Worm (Caenorhabditis elegans) whole organism, late embryonic: ENCODE results near the gene M03A1.8.

ENCODE experiments used
- F13H6.1 ChIP-seq: sonication (generic microtip); optimal IDR thresholded peaks from 2 replicates; lab custom pipeline; 2016; ENCODE audit warnings: missing genetic modification characterization, missing compliant biosample characterization
- K09A11.1 ChIP-seq: sonication (generic microtip); optimal IDR thresholded peaks from 2 replicates; lab custom pipeline; 2017; ENCODE audit warnings: antibody characterized with exemption, mild to moderate bottlenecking, missing genetic modification characterization, missing compliant biosample characterization; ENCODE audit not compliant: insufficient read depth
- T23F11.4 ChIP-seq: fragments of 200-800 bp; sonication (Bioruptor generic); optimal IDR thresholded peaks from 2 replicates; lab custom pipeline; 2018; ENCODE audit warnings: mild to moderate bottlenecking, missing genetic modification characterization, missing compliant biosample characterization
- Y22D7AL.16 ChIP-seq: sonication (generic microtip); optimal IDR thresholded peaks from 2 replicates; lab custom pipeline; 2016; ENCODE audit warnings: missing genetic modification characterization, missing compliant biosample characterization
- ahr-1 ChIP-seq: sonication (generic microtip); optimal IDR thresholded peaks from 2 replicates; lab custom pipeline; 2016; ENCODE audit warnings: missing genetic modification characterization, missing compliant biosample characterization
- ceh-24 ChIP-seq: sonication (generic microtip); optimal IDR thresholded peaks from 2 replicates; lab custom pipeline; 2016; ENCODE audit warnings: mild to moderate bottlenecking, missing genetic modification characterization, missing compliant biosample characterization
- ceh-31 ChIP-seq: sonication (generic microtip); optimal IDR thresholded peaks from 2 replicates; lab custom pipeline; 2016; ENCODE audit warnings: missing genetic modification characterization, missing compliant biosample characterization
- ceh-34 ChIP-seq: sonication (generic microtip); optimal IDR thresholded peaks from 2 replicates; lab custom pipeline; 2016; ENCODE audit warnings: mild to moderate bottlenecking, missing genetic modification characterization, missing compliant biosample characterization
- ceh-45 ChIP-seq: fragments of 200-800 bp; sonication (Bioruptor generic); IDR thresholded peaks from 2 replicates; pipeline ENCODE4 v1.3.6; 2022; ENCODE audit warnings: missing genetic modification reagents, missing genetic modification characterization, missing compliant biosample characterization
- ceh-6 ChIP-seq: fragments of 200-800 bp; sonication (Bioruptor generic); optimal IDR thresholded peaks from 2 replicates; lab custom pipeline; 2018; ENCODE audit warnings: mild to moderate bottlenecking, missing genetic modification characterization, missing compliant biosample characterization
- dmd-4 ChIP-seq: sonication (generic microtip); optimal IDR thresholded peaks from 2 replicates; lab custom pipeline; 2016; ENCODE audit warnings: borderline replicate concordance, missing genetic modification characterization, missing compliant biosample characterization
- dve-1 ChIP-seq: sonication (generic microtip); optimal IDR thresholded peaks from 2 replicates; lab custom pipeline; 2017; ENCODE audit warnings: antibody characterized with exemption, mild to moderate bottlenecking, missing genetic modification characterization, missing compliant biosample characterization
- elt-2 ChIP-seq: sonication (generic microtip); optimal IDR thresholded peaks from 2 replicates; lab custom pipeline; 2016; ENCODE audit warnings: missing genetic modification reagents, missing genetic modification characterization, missing compliant biosample characterization
- elt-4 ChIP-seq: sonication (generic microtip); optimal IDR thresholded peaks from 2 replicates; lab custom pipeline; 2016; ENCODE audit warnings: missing genetic modification characterization, missing compliant biosample characterization
- fax-1 ChIP-seq: sonication (generic microtip); optimal IDR thresholded peaks from 2 replicates; lab custom pipeline; 2016; ENCODE audit warnings: missing genotype, missing genetic modification characterization, missing compliant biosample characterization
- fkh-10 ChIP-seq: fragments of 150-350 bp; optimal IDR thresholded peaks from 2 replicates; lab custom pipeline; 2014; ENCODE audit warnings: missing biosample characterization, missing genetic modification reagents, missing genetic modification characterization
- fkh-6 ChIP-seq: sonication (generic microtip); optimal IDR thresholded peaks from 2 replicates; lab custom pipeline; 2016; ENCODE audit warnings: missing genetic modification characterization, missing compliant biosample characterization
- gmeb-2 ChIP-seq: sonication (generic microtip); optimal IDR thresholded peaks from 2 replicates; lab custom pipeline; 2016; ENCODE audit warnings: missing genetic modification characterization, inconsistent platforms, missing compliant biosample characterization
- hlh-15 ChIP-seq: sonication (generic microtip); optimal IDR thresholded peaks from 2 replicates; lab custom pipeline; 2016; ENCODE audit warnings: missing genetic modification characterization, missing compliant biosample characterization
- hlh-30 ChIP-seq: sonication (generic microtip); optimal IDR thresholded peaks from 2 replicates; lab custom pipeline; 2017; ENCODE audit warnings: antibody characterized with exemption, missing genetic modification characterization, missing compliant biosample characterization; ENCODE audit not compliant: insufficient read depth
- hlh-6 ChIP-seq: sonication (generic microtip); optimal IDR thresholded peaks from 2 replicates; lab custom pipeline; 2016; ENCODE audit warnings: missing genotype, missing genetic modification characterization, missing compliant biosample characterization
- lin-11 ChIP-seq: fragments of 200-800 bp; sonication (Bioruptor generic); optimal IDR thresholded peaks from 2 replicates; lab custom pipeline; 2018; ENCODE audit warnings: mild to moderate bottlenecking, missing genetic modification characterization, missing compliant biosample characterization
- madf-2 ChIP-seq: sonication (generic microtip); optimal IDR thresholded peaks from 2 replicates; lab custom pipeline; 2017; ENCODE audit warnings: missing genetic modification characterization, missing compliant biosample characterization
- mec-3 ChIP-seq: sonication (generic microtip); optimal IDR thresholded peaks from 2 replicates; lab custom pipeline; 2016; ENCODE audit warnings: borderline replicate concordance, missing genetic modification characterization, missing compliant biosample characterization
- pat-9 ChIP-seq: fragments of 200-800 bp; sonication (Bioruptor generic); optimal IDR thresholded peaks from 2 replicates; lab custom pipeline; 2018; ENCODE audit warnings: mild to moderate bottlenecking, missing genetic modification characterization, moderate library complexity, missing compliant biosample characterization
- pax-1 ChIP-seq: fragments of 150-350 bp; optimal IDR thresholded peaks from 2 replicates; lab custom pipeline; 2014; ENCODE audit warnings: missing biosample characterization, missing genetic modification characterization
- pqm-1 ChIP-seq: sonication (generic microtip); optimal IDR thresholded peaks from 2 replicates; lab custom pipeline; 2016; ENCODE audit warnings: missing genetic modification characterization, missing compliant biosample characterization
- pros-1 ChIP-seq: fragments of 150-350 bp; optimal IDR thresholded peaks from 2 replicates; lab custom pipeline; 2014; ENCODE audit warnings: missing biosample characterization, missing genetic modification reagents, missing genetic modification characterization
- ref-2 ChIP-seq: sonication (generic microtip); optimal IDR thresholded peaks from 2 replicates; lab custom pipeline; 2016; ENCODE audit warnings: missing genetic modification characterization, missing compliant biosample characterization
- sox-2 ChIP-seq: fragments of 200-800 bp; sonication (Bioruptor generic); IDR thresholded peaks from 2 replicates; pipeline ENCODE4 v1.3.6; 2022; ENCODE audit warnings: missing genetic modification reagents, missing genetic modification characterization, missing compliant biosample characterization
- ttx-3 ChIP-seq: sonication (generic microtip); optimal IDR thresholded peaks from 2 replicates; lab custom pipeline; 2016; ENCODE audit warnings: missing genetic modification reagents, missing genetic modification characterization, missing compliant biosample characterization
- unc-3 ChIP-seq, 2 experiments: fragments of 200-800 bp in 1 of 2; sonication (Bioruptor generic) in 1 of 2; sonication (generic microtip) in 1 of 2; conservative IDR thresholded peaks in 1 of 2; optimal IDR thresholded peaks in 1 of 2; 2 replicates each; pipeline versions ENCODE4 v1.3.6 to Lab custom; 2016 to 2022; ENCODE audit warnings: missing compliant biosample characterization in 2 of 2, missing genetic modification characterization in 2 of 2, missing genetic modification reagents in 1 of 2
- unc-42 ChIP-seq: sonication (generic microtip); optimal IDR thresholded peaks from 2 replicates; lab custom pipeline; 2016; ENCODE audit warnings: missing genotype, missing genetic modification characterization, missing compliant biosample characterization

The M03A1.8 gene

DNA sequence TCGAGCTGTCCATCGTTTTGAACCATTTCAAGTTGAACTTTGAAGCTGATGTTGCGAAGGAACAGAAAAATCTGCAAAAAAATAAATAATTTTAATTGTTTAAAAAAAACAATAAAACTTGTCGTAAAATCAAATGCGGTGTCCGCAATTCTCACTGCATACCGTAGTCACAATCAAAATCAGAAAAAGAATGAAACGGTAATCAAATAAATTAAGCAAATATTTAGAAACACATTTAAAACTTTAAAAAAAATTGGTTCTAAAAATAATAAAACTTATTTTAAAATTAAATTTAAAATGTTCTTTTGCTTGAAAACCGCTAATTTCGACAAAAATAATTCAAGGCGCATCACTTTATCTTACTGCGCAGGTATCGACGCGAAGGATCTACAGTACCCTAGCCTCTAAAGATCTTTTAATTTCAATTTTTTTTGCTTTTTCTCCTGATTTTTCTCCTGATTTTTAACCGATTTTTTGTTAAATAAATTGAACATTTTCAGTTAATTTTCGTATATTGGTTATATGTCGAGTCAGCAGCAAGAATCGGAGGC, 36.9 kb upstream of the M03A1.8 start, which contains the start of the genes B0304.4 and B0304.2:
Gene B0304.4 (minus strand): TSS at position 101 of the 551 bp plus-strand sequence.
Gene B0304.2 (plus strand): TSS at position 501 of the 551 bp plus-strand sequence.
- TF ChIP-seq elt-2 (tag; lab: Kevin White, UChicago), result no peak
- TF ChIP-seq unc-42 (tag; lab: Kevin White, UChicago), result no peak
- TF ChIP-seq lin-11 (tag; lab: Kevin White, UChicago), result no peak
- TF ChIP-seq elt-4, result no peak

DNA sequence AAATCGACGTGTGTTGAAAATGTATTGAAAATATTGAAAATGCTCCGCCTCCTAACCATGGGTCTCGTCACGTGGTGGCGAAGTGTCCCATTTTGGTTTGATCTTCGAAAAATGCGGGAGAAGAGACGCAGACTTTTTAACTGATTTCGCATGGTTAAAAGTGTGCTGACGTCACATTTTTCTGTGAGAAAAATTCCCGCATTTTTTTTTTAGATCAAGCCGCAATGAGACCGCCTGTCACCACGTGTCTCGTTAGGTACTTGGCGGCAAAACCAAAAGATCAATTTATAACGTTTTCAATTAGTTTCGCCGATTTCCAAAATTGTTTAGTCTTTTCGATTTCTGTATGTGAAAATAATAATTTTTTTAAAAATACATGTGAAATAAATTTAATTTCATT, 35.0 kb upstream of the M03A1.8 start:
- no peak for TF ChIP-seq F13H6.1 (tag; lab: Kevin White, UChicago)

DNA sequence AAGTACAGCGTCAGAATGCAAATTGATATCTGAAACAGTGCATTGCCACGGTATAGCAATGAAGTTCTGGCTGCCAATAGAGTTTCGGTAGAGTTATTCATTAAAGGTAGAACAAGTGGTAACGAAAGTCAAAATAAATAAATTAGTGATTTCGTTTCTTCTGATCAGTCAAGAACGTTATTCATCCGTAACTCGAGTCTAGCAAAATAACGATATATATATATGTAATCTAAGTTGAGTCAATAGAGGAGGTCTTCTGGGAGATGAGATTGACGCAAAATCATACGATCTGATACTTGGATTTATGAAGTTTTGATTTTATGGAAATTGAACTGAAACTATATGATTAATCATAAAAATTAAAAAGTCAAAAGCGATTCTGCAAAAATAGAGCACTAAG, 32.3 kb upstream of the M03A1.8 start, which contains the start of gene sra-35:
Gene sra-35 (minus strand): TSS at position 101 of the 400 bp plus-strand sequence.
- TF ChIP-seq fax-1 (no peak), ttx-3 (tag; lab: Kevin White, UChicago) (no peak), Y22D7AL.16 (tag; lab: Kevin White, UChicago) (no peak), ref-2 (no peak), ceh-24 (tag; lab: Kevin White, UChicago) (no peak), elt-4 (no peak), madf-2 (tag; lab: Kevin White, UChicago) (no peak), hlh-30 (tag; lab: Kevin White, UChicago) (no peak), pqm-1 (no peak), dve-1 (tag; lab: Kevin White, UChicago) (no peak), pax-1 (tag; lab: Kevin White, UChicago) (no peak), ceh-6 (GFP tag; lab: Kevin White, UChicago) (no peak), sox-2 (GFP tag; lab: Robert Waterston, UW) (no peak), ahr-1 (no peak), T23F11.4 (GFP tag; lab: Kevin White, UChicago) (no peak), mec-3 (no peak), pros-1 (tag; lab: Kevin White, UChicago) (no peak), hlh-6 (tag; lab: Kevin White, UChicago) (no peak)

- TF ChIP-seq ceh-45 (no peak), unc-3 (GFP tag; conservative IDR thresholded peaks at IDR 0.05; lab: Robert Waterston, UW) (no peak), unc-3 (tag; optimal IDR thresholded peaks at IDR 0.05; lab: Kevin White, UChicago) (no peak), K09A11.1 (tag; lab: Kevin White, UChicago) (no peak), ceh-34 (tag; lab: Kevin White, UChicago) (no peak), ttx-3 (tag; lab: Kevin White, UChicago) (no peak), elt-4 (no peak), ceh-6 (GFP tag; lab: Kevin White, UChicago) (no peak), fkh-10 (GFP tag; lab: Kevin White, UChicago) (no peak), fkh-6 (tag; lab: Kevin White, UChicago) (no peak), pat-9 (tag; lab: Kevin White, UChicago) (no peak)
These were observed 28.3 kb upstream of the M03A1.8 start, which contains the start of gene sra-32 for ce11 chrII:4531880-4532279. TSS of gene sra-32 (minus strand) at chrII:4531980.

DNA sequence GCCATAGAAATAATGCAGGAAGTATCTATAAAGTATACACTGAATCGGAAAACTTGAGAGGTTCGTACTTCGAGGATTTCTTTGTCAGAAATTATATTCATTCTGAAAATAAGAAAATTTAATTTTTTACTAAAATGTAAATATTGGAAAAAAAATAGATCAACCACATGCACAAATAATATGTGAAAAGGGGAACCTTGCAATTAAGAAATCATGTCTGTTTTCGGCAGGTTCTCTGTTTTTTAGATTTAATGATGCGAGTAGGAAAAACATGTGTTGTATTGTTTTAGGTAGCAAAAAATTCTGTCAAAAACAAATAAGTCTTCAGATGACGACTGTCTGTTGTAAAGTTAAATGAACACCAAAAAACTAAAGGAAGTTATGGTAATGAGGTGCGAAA, 23.0 kb upstream of the M03A1.8 start, which contains the start of gene sra-33:
Gene sra-33 (minus strand): TSS at position 101 of the 400 bp plus-strand sequence.
- TF ChIP-seq F13H6.1 (tag; lab: Kevin White, UChicago) (no peak), ceh-31 (tag; lab: Kevin White, UChicago) (no peak), gmeb-2 (tag; lab: Kevin White, UChicago) (no peak), hlh-30 (tag; lab: Kevin White, UChicago) (no peak), unc-3 (GFP tag; conservative IDR thresholded peaks at IDR 0.05; lab: Robert Waterston, UW) (no peak), unc-3 (tag; optimal IDR thresholded peaks at IDR 0.05; lab: Kevin White, UChicago) (no peak), hlh-15 (tag; lab: Kevin White, UChicago) (no peak), dmd-4 (tag; lab: Kevin White, UChicago) (no peak), T23F11.4 (GFP tag; lab: Kevin White, UChicago) (no peak)
- TF ChIP-seq, all 69 proteins: peak for 0
